Worm (Caenorhabditis elegans) whole organism, young adult: Measurements from ENCODE around the gene gba-3.

Experiments used
- B0035.1 ChIP-seq: sonication (generic microtip); optimal IDR thresholded peaks from 2 replicates; lab custom pipeline; 2016; ENCODE audit warnings: missing genetic modification characterization, mild to moderate bottlenecking, missing compliant biosample characterization, missing genotype, missing genetic modification reagents
- F23B12.7 ChIP-seq: sonication (generic microtip); optimal IDR thresholded peaks from 2 replicates; lab custom pipeline; 2017; ENCODE audit warnings: missing genetic modification characterization, mild to moderate bottlenecking, missing compliant biosample characterization, antibody characterized with exemption, moderate library complexity; ENCODE audit not compliant: insufficient read depth
- F33H1.4 ChIP-seq: fragments of 200-800 bp; sonication (Bioruptor generic); IDR thresholded peaks from 2 replicates; pipeline ENCODE4 v1.3.6; 2022; ENCODE audit warnings: missing genetic modification reagents, missing genetic modification characterization, missing compliant biosample characterization
- F37B4.10 ChIP-seq: fragments of 200-800 bp; sonication (Bioruptor generic); IDR thresholded peaks from 2 replicates; pipeline ENCODE4 v1.3.6; 2022; ENCODE audit warnings: missing genetic modification characterization, missing compliant biosample characterization
- F39B2.1 ChIP-seq: fragments of 200-800 bp; sonication (Bioruptor generic); IDR thresholded peaks from 2 replicates; pipeline ENCODE4 v1.3.6; 2022; ENCODE audit warnings: missing genetic modification reagents, missing genetic modification characterization, missing compliant biosample characterization
- K12H6.12 ChIP-seq: fragments of 200-800 bp; sonication (Bioruptor generic); optimal IDR thresholded peaks from 2 replicates; lab custom pipeline; 2018; ENCODE audit warnings: mild to moderate bottlenecking, missing genetic modification characterization, missing compliant biosample characterization
- Y53F4B.3 ChIP-seq: fragments of 200-800 bp; sonication (Bioruptor generic); IDR thresholded peaks from 2 replicates; pipeline ENCODE4 v1.3.6; 2022; ENCODE audit warnings: missing genetic modification reagents, missing genetic modification characterization, missing compliant biosample characterization
- Y53G8AR.9 ChIP-seq: fragments of 200-800 bp; sonication (Bioruptor generic); conservative IDR thresholded peaks from 2 replicates; pipeline ENCODE4 v1.3.6; 2022; ENCODE audit warnings: missing genetic modification reagents, missing genetic modification characterization, missing compliant biosample characterization
- ZK185.1 ChIP-seq: sonication (generic microtip); optimal IDR thresholded peaks from 2 replicates; lab custom pipeline; 2016; ENCODE audit warnings: mild to moderate bottlenecking, missing genetic modification characterization, missing compliant biosample characterization; ENCODE audit not compliant: poor library complexity, severe bottlenecking
- ama-1 ChIP-seq, 3 experiments: fragments of 150-350 bp in 1 of 3; sonication (generic microtip) in 2 of 3; optimal IDR thresholded peaks; 2 replicates each; lab custom pipeline; 2014 to 2018; ENCODE audit warnings: missing biosample characterization in 2 of 3, missing genetic modification characterization in 2 of 3, missing genetic modification reagents in 2 of 3
- aptf-2 ChIP-seq: fragments of 200-800 bp; sonication (Bioruptor generic); conservative IDR thresholded peaks from 2 replicates; pipeline ENCODE4 v1.3.6; 2022; ENCODE audit warnings: missing genetic modification reagents, missing genetic modification characterization, missing compliant biosample characterization
- athp-1 ChIP-seq: sonication (generic microtip); optimal IDR thresholded peaks from 2 replicates; lab custom pipeline; 2017; ENCODE audit warnings: mild to moderate bottlenecking, missing genetic modification characterization, missing compliant biosample characterization
- attf-6 ChIP-seq: fragments of 200-800 bp; sonication (Bioruptor generic); IDR thresholded peaks from 2 replicates; pipeline ENCODE4 v1.3.6; 2022; ENCODE audit warnings: missing genetic modification reagents, missing genetic modification characterization, missing compliant biosample characterization
- bed-2 ChIP-seq: fragments of 200-800 bp; sonication (Bioruptor generic); IDR thresholded peaks from 2 replicates; pipeline ENCODE4 v1.3.6; 2022; ENCODE audit warnings: missing genetic modification reagents, missing genetic modification characterization, missing compliant biosample characterization
- ceh-100 ChIP-seq: fragments of 200-800 bp; sonication (Bioruptor generic); IDR thresholded peaks from 2 replicates; pipeline ENCODE4 v1.3.6; 2022; ENCODE audit warnings: missing genetic modification reagents, missing genetic modification characterization, missing compliant biosample characterization
- ceh-27 ChIP-seq: fragments of 200-800 bp; sonication (Bioruptor generic); optimal IDR thresholded peaks from 2 replicates; lab custom pipeline; 2018; ENCODE audit warnings: mild to moderate bottlenecking, missing genetic modification characterization, moderate library complexity, missing compliant biosample characterization
- ceh-40 ChIP-seq: fragments of 200-800 bp; sonication (Bioruptor generic); IDR thresholded peaks from 2 replicates; pipeline ENCODE4 v1.3.6; 2022; ENCODE audit warnings: missing genetic modification characterization, missing compliant biosample characterization
- ceh-79 ChIP-seq: sonication (generic microtip); optimal IDR thresholded peaks from 2 replicates; lab custom pipeline; 2017; ENCODE audit warnings: mild to moderate bottlenecking, missing genetic modification characterization, missing compliant biosample characterization
- egl-44 ChIP-seq: fragments of 200-800 bp; sonication (Bioruptor generic); IDR thresholded peaks from 2 replicates; pipeline ENCODE4 v1.3.6; 2022; ENCODE audit warnings: missing genetic modification reagents, missing genetic modification characterization, missing compliant biosample characterization
- egrh-3 ChIP-seq: fragments of 200-800 bp; sonication (Bioruptor generic); IDR thresholded peaks from 2 replicates; pipeline ENCODE4 v1.3.6; 2022; ENCODE audit warnings: missing genetic modification reagents, missing genetic modification characterization, missing compliant biosample characterization
- ekl-4 ChIP-seq: fragments of 200-800 bp; sonication (Bioruptor generic); IDR thresholded peaks from 2 replicates; pipeline ENCODE4 v1.3.6; 2022; ENCODE audit warnings: missing genetic modification reagents, missing genetic modification characterization, missing compliant biosample characterization
- gei-17 ChIP-seq: fragments of 200-800 bp; sonication (Bioruptor generic); optimal IDR thresholded peaks from 2 replicates; lab custom pipeline; 2018; ENCODE audit warnings: mild to moderate bottlenecking, missing genetic modification characterization, missing compliant biosample characterization
- hmg-20 ChIP-seq: fragments of 200-800 bp; sonication (Bioruptor generic); IDR thresholded peaks from 2 replicates; pipeline ENCODE4 v1.3.6; 2022; ENCODE audit warnings: missing genetic modification reagents, missing genetic modification characterization, missing compliant biosample characterization
- lag-1 ChIP-seq: fragments of 200-800 bp; sonication (Bioruptor generic); IDR thresholded peaks from 2 replicates; pipeline ENCODE4 v1.3.6; 2022; ENCODE audit warnings: missing genetic modification reagents, missing genetic modification characterization, missing compliant biosample characterization
- lin-26 ChIP-seq: fragments of 200-800 bp; sonication (Bioruptor generic); IDR thresholded peaks from 2 replicates; pipeline ENCODE4 v1.3.6; 2022; ENCODE audit warnings: missing genetic modification reagents, missing genetic modification characterization, missing compliant biosample characterization
- lin-40 ChIP-seq: sonication (generic microtip); optimal IDR thresholded peaks from 2 replicates; lab custom pipeline; 2016; ENCODE audit warnings: missing genetic modification characterization, mild to moderate bottlenecking, missing compliant biosample characterization, missing genotype, missing genetic modification reagents
- madf-8 ChIP-seq: fragments of 200-800 bp; sonication (Bioruptor generic); conservative IDR thresholded peaks from 2 replicates; pipeline ENCODE4 v1.3.6; 2022; ENCODE audit warnings: missing genetic modification reagents, missing genetic modification characterization, missing compliant biosample characterization
- mxl-1 ChIP-seq: sonication (generic microtip); optimal IDR thresholded peaks from 2 replicates; lab custom pipeline; 2016; ENCODE audit warnings: missing genetic modification characterization, missing compliant biosample characterization
- nfya-2 ChIP-seq: fragments of 200-800 bp; sonication (Bioruptor generic); IDR thresholded peaks from 2 replicates; pipeline ENCODE4 v1.3.6; 2022; ENCODE audit warnings: missing genetic modification reagents, missing genetic modification characterization, missing compliant biosample characterization
- nfyb-1 ChIP-seq: fragments of 200-800 bp; sonication (Bioruptor generic); IDR thresholded peaks from 2 replicates; pipeline ENCODE4 v1.3.6; 2022; ENCODE audit warnings: missing genetic modification reagents, missing genetic modification characterization, missing compliant biosample characterization
- nhr-80 ChIP-seq: sonication (generic microtip); optimal IDR thresholded peaks from 2 replicates; lab custom pipeline; 2016; ENCODE audit warnings: missing genetic modification characterization, missing compliant biosample characterization
- nhr-90 ChIP-seq: sonication (generic microtip); optimal IDR thresholded peaks from 2 replicates; lab custom pipeline; 2016; ENCODE audit warnings: missing genotype, mild to moderate bottlenecking, missing genetic modification characterization, missing compliant biosample characterization
- pha-4 ChIP-seq: fragments of 150-350 bp; sonication (generic microtip); optimal IDR thresholded peaks from 2 replicates; lab custom pipeline; 2014; ENCODE audit warnings: missing biosample characterization, missing genetic modification reagents, missing genetic modification characterization
- somi-1 ChIP-seq: fragments of 200-800 bp; sonication (Bioruptor generic); optimal IDR thresholded peaks from 2 replicates; lab custom pipeline; 2018; ENCODE audit warnings: mild to moderate bottlenecking, missing genetic modification characterization, missing compliant biosample characterization
- sptf-2 ChIP-seq: fragments of 200-800 bp; sonication (Bioruptor generic); optimal IDR thresholded peaks from 2 replicates; lab custom pipeline; 2018; ENCODE audit warnings: mild to moderate bottlenecking, missing genetic modification characterization, missing compliant biosample characterization
- tbp1 ChIP-seq: fragments of 200-800 bp; sonication (Bioruptor generic); optimal IDR thresholded peaks from 2 replicates; lab custom pipeline; 2018; ENCODE audit warnings: mild to moderate bottlenecking, missing genetic modification characterization, missing compliant biosample characterization
- zim-3 ChIP-seq: sonication (generic microtip); optimal IDR thresholded peaks from 2 replicates; lab custom pipeline; 2017; ENCODE audit warnings: mild to moderate bottlenecking, missing genetic modification characterization, moderate library complexity, missing compliant biosample characterization
- ztf-18 ChIP-seq: sonication (generic microtip); optimal IDR thresholded peaks from 2 replicates; lab custom pipeline; 2016; ENCODE audit warnings: missing genotype, mild to moderate bottlenecking, missing genetic modification characterization, missing compliant biosample characterization
- ztf-26 ChIP-seq: sonication (generic microtip); optimal IDR thresholded peaks from 2 replicates; lab custom pipeline; 2017; ENCODE audit warnings: missing genetic modification characterization, missing compliant biosample characterization
- ztf-6 ChIP-seq: fragments of 200-800 bp; sonication (Bioruptor generic); IDR thresholded peaks from 2 replicates; pipeline ENCODE4 v1.3.6; 2022; ENCODE audit warnings: missing genetic modification reagents, missing genetic modification characterization, missing compliant biosample characterization

gba-3 gene

DNA sequence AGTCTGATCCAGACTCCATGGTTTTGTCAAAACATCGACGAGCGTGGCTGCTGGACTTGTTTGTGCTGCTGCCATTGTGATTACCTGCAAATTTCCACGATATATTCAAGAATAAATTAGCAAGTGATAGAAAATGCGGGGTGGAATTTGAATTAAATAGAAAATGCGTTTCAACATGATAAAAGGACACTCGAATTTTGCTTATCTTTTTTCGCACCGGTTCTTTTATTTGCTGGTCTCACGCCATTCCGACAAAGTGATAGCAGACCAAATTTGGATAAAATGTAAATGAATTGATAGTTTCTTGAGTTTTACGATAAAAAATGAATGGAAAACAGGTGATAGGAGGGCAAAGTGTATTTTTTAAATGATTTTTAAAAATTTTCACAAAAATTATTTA, 5.8 kb upstream of the gba-3 start, which contains the start of gene elo-2:
TSS of gene elo-2 (minus strand) at position 84 of the 400 bp plus-strand sequence.
- TF ChIP-seq tbp1: no peak
- TF ChIP-seq ztf-18 (tag; lab: Kevin White, UChicago): peak; percentile 22
- TF ChIP-seq nhr-80 (tag; lab: Kevin White, UChicago): peak; percentile 51
- TF ChIP-seq nfyb-1: 0 out of 2 replicates have a peak, but pooled peaks have one; percentile 19
- TF ChIP-seq, all 124 proteins: peak for 3

- no peak for TF ChIP-seq egl-44 (GFP tag; lab: Robert Waterston, UW)
- 0 out of 2 replicates have a peak, but pooled peaks have one; percentile 31 for TF ChIP-seq Y53G8AR.9
- no peak for TF ChIP-seq lin-26
- TF ChIP-seq hmg-20 (GFP tag; lab: Robert Waterston, UW): no peak
- no peak for TF ChIP-seq nfya-2 (GFP tag; lab: Robert Waterston, UW)
- TF ChIP-seq F39B2.1: no peak
These were observed 5.3 kb upstream of the gba-3 start for ce11 chrIV:17467825-17468224.

ce11 chrIV:17470096-17470602, 3.0 kb upstream of the gba-3 start, which contains the start of gene F11E6.4:
Gene F11E6.4 (minus strand): TSS chrIV:17470354.
- TF ChIP-seq B0035.1 (tag; lab: Kevin White, UChicago): peak; percentile 11
- no peak for TF ChIP-seq attf-6 (GFP tag; lab: Robert Waterston, UW)
- peak; percentile 35 for TF ChIP-seq ama-1 (optimal IDR thresholded peaks at IDR 0.05; lab: Kevin White, UChicago)
- no peak for TF ChIP-seq ama-1 (GFP tag; optimal IDR thresholded peaks at IDR 0.05; lab: Kevin White, UChicago)
- peak; percentile 0 for TF ChIP-seq ZK185.1
- TF ChIP-seq athp-1 (tag; lab: Kevin White, UChicago): no peak
- peak; percentile 7 for TF ChIP-seq gei-17
- peak; percentile 37; the same call in 1 of the 2 replicates for TF ChIP-seq nfyb-1
- no peak for TF ChIP-seq bed-2 (GFP tag; lab: Robert Waterston, UW)

- TF ChIP-seq nfyb-1 (no peak), ztf-6 (GFP tag; lab: Robert Waterston, UW) (no peak), ceh-79 (tag; lab: Kevin White, UChicago) (no peak), Y53F4B.3 (GFP tag; lab: Robert Waterston, UW) (no peak), lag-1 (no peak), somi-1 (GFP tag; lab: Kevin White, UChicago) (peak; percentile 4), ceh-27 (GFP tag; lab: Kevin White, UChicago) (peak; percentile 58), lin-26 (no peak), nhr-90 (tag; lab: Kevin White, UChicago) (no peak)
These were observed 1.2 kb upstream of the gba-3 start, which contains the start of gene epic-1 for ce11 chrIV:17471870-17472459. Gene epic-1 (minus strand): TSS chrIV:17471920.

ce11 chrIV:17474047-17474446, 913 bp downstream of the gba-3 start:
- TF ChIP-seq F23B12.7 (tag; lab: Kevin White, UChicago) (no peak), F33H1.4 (GFP tag; lab: Robert Waterston, UW) (no peak), ekl-4 (no peak), nfyb-1 (0 out of 2 replicates have a peak, but pooled peaks have one; percentile 44), ztf-26 (peak; percentile 43), sptf-2 (no peak), K12H6.12 (tag; lab: Kevin White, UChicago) (no peak), ceh-40 (GFP tag; lab: Robert Waterston, UW) (no peak), lin-40 (peak; percentile 76), zim-3 (tag; lab: Kevin White, UChicago) (no peak), ceh-100 (GFP tag; lab: Robert Waterston, UW) (no peak), madf-8 (no peak), gei-17 (no peak), F37B4.10 (GFP tag; lab: Robert Waterston, UW) (no peak), somi-1 (GFP tag; lab: Kevin White, UChicago) (peak; percentile 33), mxl-1 (tag; lab: Kevin White, UChicago) (no peak), aptf-2 (GFP tag; lab: Robert Waterston, UW) (no peak), egrh-3 (GFP tag; lab: Robert Waterston, UW) (no peak), pha-4 (tag; lab: Kevin White, UChicago) (no peak)
